Worm (Caenorhabditis elegans) whole organism, L4 larva: ENCODE data around the gene hsp-1.

ENCODE experiments used
- D1046.2 ChIP-seq: fragments of 200-800 bp; sonication (Bioruptor generic); IDR thresholded peaks from 2 replicates; pipeline ENCODE4 v1.3.6; 2022; ENCODE audit warnings: missing genetic modification characterization, missing compliant biosample characterization
- F44E2.7 ChIP-seq: fragments of 200-800 bp; sonication (Bioruptor generic); IDR thresholded peaks from 2 replicates; pipeline ENCODE4 v2.1.2; 2022; ENCODE audit warnings: missing genetic modification characterization, missing compliant biosample characterization
- R02D3.7 ChIP-seq: fragments of 150-350 bp; sonication (generic microtip); optimal IDR thresholded peaks from 3 replicates; lab custom pipeline; 2014; ENCODE audit warnings: missing biosample characterization, missing genetic modification characterization
- T26A8.4 ChIP-seq: fragments of 200-800 bp; sonication (Bioruptor generic); IDR thresholded peaks from 2 replicates; pipeline ENCODE4 v1.3.6; 2022; ENCODE audit warnings: missing genetic modification characterization, missing compliant biosample characterization
- Y105C5A.15 ChIP-seq: fragments of 200-800 bp; sonication (Bioruptor generic); IDR thresholded peaks from 2 replicates; pipeline ENCODE4 v1.3.6; 2022; ENCODE audit warnings: missing genetic modification characterization, missing compliant biosample characterization
- Y48G9A.11 ChIP-seq: fragments of 200-800 bp; sonication (Bioruptor generic); IDR thresholded peaks from 2 replicates; pipeline ENCODE4 v1.3.6; 2022; ENCODE audit warnings: missing genetic modification reagents, missing genetic modification characterization, missing compliant biosample characterization
- Y5F2A.4 ChIP-seq: fragments of 200-800 bp; sonication (Bioruptor generic); optimal IDR thresholded peaks from 2 replicates; lab custom pipeline; 2018; ENCODE audit warnings: mild to moderate bottlenecking, missing genetic modification characterization, missing compliant biosample characterization
- aha-1 ChIP-seq: fragments of 150-350 bp; peaks from one replicate; lab custom pipeline; 2014; ENCODE audit warnings: missing biosample characterization, missing genetic modification characterization
- aly-2 ChIP-seq: sonication (generic microtip); optimal IDR thresholded peaks from 2 replicates; lab custom pipeline; 2018; ENCODE audit warnings: missing biosample characterization, missing genetic modification characterization
- ceh-20 ChIP-seq: fragments of 200-800 bp; sonication (Bioruptor generic); IDR thresholded peaks from 2 replicates; pipeline ENCODE4 v1.3.6; 2022; ENCODE audit warnings: missing genetic modification reagents, missing genetic modification characterization, missing compliant biosample characterization
- ceh-32 ChIP-seq: sonication (generic microtip); optimal IDR thresholded peaks from 2 replicates; lab custom pipeline; 2016; ENCODE audit warnings: mild to moderate bottlenecking, missing genetic modification characterization, missing compliant biosample characterization; ENCODE audit not compliant: poor library complexity
- ceh-82 ChIP-seq: sonication (generic microtip); optimal IDR thresholded peaks from 2 replicates; lab custom pipeline; 2017; ENCODE audit warnings: missing biosample characterization, missing genetic modification characterization
- daf-16 ChIP-seq, 3 experiments: sonication (generic microtip); optimal IDR thresholded peaks; 2 replicates each; lab custom pipeline; 2016 to 2017; ENCODE audit warnings: missing genetic modification characterization in 3 of 3, missing genetic modification reagents in 3 of 3, mild to moderate bottlenecking in 2 of 3, missing compliant biosample characterization in 2 of 3, missing biosample characterization in 1 of 3, moderate library complexity in 1 of 3
- dmd-6 ChIP-seq: fragments of 200-800 bp; sonication (Bioruptor generic); IDR thresholded peaks from 2 replicates; pipeline ENCODE4 v1.3.6; 2022; ENCODE audit warnings: missing genetic modification reagents, missing genetic modification characterization, missing compliant biosample characterization
- dmd-8 ChIP-seq: fragments of 200-800 bp; sonication (Bioruptor generic); IDR thresholded peaks from 2 replicates; pipeline ENCODE4 v1.3.6; 2022; ENCODE audit warnings: missing genetic modification characterization, missing compliant biosample characterization
- dmd-9 ChIP-seq: fragments of 200-800 bp; sonication (Bioruptor generic); IDR thresholded peaks from 2 replicates; pipeline ENCODE4 v1.3.6; 2022; ENCODE audit warnings: missing genetic modification reagents, missing genetic modification characterization, missing compliant biosample characterization
- dpl-1 ChIP-seq: fragments of 150-350 bp; optimal IDR thresholded peaks from 2 replicates; lab custom pipeline; 2014; ENCODE audit warnings: missing biosample characterization, missing genetic modification reagents, missing genetic modification characterization
- dve-1 ChIP-seq: sonication (generic microtip); optimal IDR thresholded peaks from 2 replicates; lab custom pipeline; 2017; ENCODE audit warnings: antibody characterized with exemption, mild to moderate bottlenecking, missing genetic modification characterization, missing compliant biosample characterization; ENCODE audit not compliant: insufficient read depth
- egl-27 ChIP-seq: sonication (generic microtip); optimal IDR thresholded peaks from 3 replicates; lab custom pipeline; 2017; ENCODE audit warnings: missing biosample characterization, missing genetic modification reagents, missing genetic modification characterization
- fkh-10 ChIP-seq: fragments of 150-350 bp; optimal IDR thresholded peaks from 2 replicates; lab custom pipeline; 2014; ENCODE audit warnings: missing biosample characterization, missing genetic modification reagents, missing genetic modification characterization
- fos-1 ChIP-seq: fragments of 150-350 bp; optimal IDR thresholded peaks from 2 replicates; lab custom pipeline; 2014; ENCODE audit warnings: missing biosample characterization, missing genetic modification characterization
- hif-1 ChIP-seq, 2 experiments: sonication (generic microtip); optimal IDR thresholded peaks; 2 replicates each; lab custom pipeline; 2016 to 2017; ENCODE audit warnings: missing compliant biosample characterization in 2 of 2, missing genetic modification characterization in 2 of 2, missing genetic modification reagents in 2 of 2, missing genotype in 2 of 2, mild to moderate bottlenecking in 1 of 2
- hlh-30 ChIP-seq: sonication (generic microtip); optimal IDR thresholded peaks from 2 replicates; lab custom pipeline; 2017; ENCODE audit warnings: antibody characterized with exemption, mild to moderate bottlenecking, missing genetic modification characterization, missing compliant biosample characterization; ENCODE audit not compliant: insufficient read depth
- hmg-1.1 ChIP-seq: fragments of 200-800 bp; sonication (Bioruptor generic); IDR thresholded peaks from 2 replicates; pipeline ENCODE4 v1.3.6; 2022; ENCODE audit warnings: missing genetic modification reagents, missing genetic modification characterization, missing compliant biosample characterization
- lin-15B ChIP-seq: fragments of 150-350 bp; sonication (generic microtip); optimal IDR thresholded peaks from 3 replicates; lab custom pipeline; 2014; ENCODE audit warnings: missing biosample characterization, missing genetic modification characterization
- lin-29 ChIP-seq: fragments of 200-800 bp; sonication (Bioruptor generic); IDR thresholded peaks from 2 replicates; pipeline ENCODE4 v1.3.6; 2022; ENCODE audit warnings: missing genetic modification reagents, missing genetic modification characterization, missing compliant biosample characterization
- lin-38 ChIP-seq: fragments of 200-800 bp; sonication (Bioruptor generic); IDR thresholded peaks from 2 replicates; pipeline ENCODE4 v1.3.6; 2022; ENCODE audit warnings: missing genetic modification reagents, missing genetic modification characterization, missing compliant biosample characterization
- lsy-2 ChIP-seq, 2 experiments: fragments of 150-350 bp in 1 of 2; sonication (generic microtip) in 1 of 2; optimal IDR thresholded peaks; 2 replicates each; lab custom pipeline; 2014 to 2017; ENCODE audit warnings: missing biosample characterization in 2 of 2, missing genetic modification characterization in 2 of 2
- madf-9 ChIP-seq: fragments of 200-800 bp; sonication (Bioruptor generic); conservative IDR thresholded peaks from 2 replicates; pipeline ENCODE4 v1.3.6; 2022; ENCODE audit warnings: missing genetic modification reagents, missing genetic modification characterization, missing compliant biosample characterization
- mdl-1 ChIP-seq, 2 experiments: fragments of 150-350 bp in 1 of 2; sonication (generic microtip) in 1 of 2; optimal IDR thresholded peaks; 2 replicates each; lab custom pipeline; 2014 to 2017; ENCODE audit warnings: missing biosample characterization in 2 of 2, missing genetic modification characterization in 2 of 2
- mes-2 ChIP-seq: sonication (generic microtip); optimal IDR thresholded peaks from 2 replicates; lab custom pipeline; 2016; ENCODE audit warnings: missing genotype, mild to moderate bottlenecking, missing genetic modification characterization, missing compliant biosample characterization; ENCODE audit not compliant: poor library complexity, severe bottlenecking
- mxl-2 ChIP-seq: fragments of 200-800 bp; sonication (Bioruptor generic); conservative IDR thresholded peaks from 2 replicates; pipeline ENCODE4 v1.3.6; 2022; ENCODE audit warnings: missing genetic modification reagents, missing genetic modification characterization, missing compliant biosample characterization
- mxl-3 ChIP-seq: fragments of 200-800 bp; sonication (Bioruptor generic); optimal IDR thresholded peaks from 2 replicates; lab custom pipeline; 2018; ENCODE audit warnings: mild to moderate bottlenecking, missing genetic modification characterization, missing compliant biosample characterization
- nhr-10 ChIP-seq: fragments of 150-350 bp; optimal IDR thresholded peaks from 2 replicates; lab custom pipeline; 2014; ENCODE audit warnings: missing biosample characterization, missing genetic modification characterization
- nhr-11 ChIP-seq: fragments of 150-350 bp; optimal IDR thresholded peaks from 2 replicates; lab custom pipeline; 2014; ENCODE audit warnings: missing biosample characterization, missing genetic modification characterization
- nhr-42 ChIP-seq: fragments of 200-800 bp; sonication (Bioruptor generic); IDR thresholded peaks from 2 replicates; pipeline ENCODE4 v1.3.6; 2022; ENCODE audit warnings: missing genetic modification characterization, missing compliant biosample characterization
- nhr-48 ChIP-seq: sonication (generic microtip); optimal IDR thresholded peaks from 2 replicates; lab custom pipeline; 2016; ENCODE audit warnings: mild to moderate bottlenecking, missing genetic modification characterization, missing compliant biosample characterization
- nhr-6 ChIP-seq: fragments of 150-350 bp; optimal IDR thresholded peaks from 2 replicates; lab custom pipeline; 2014; ENCODE audit warnings: missing biosample characterization, missing genetic modification characterization
- nhr-77 ChIP-seq: fragments of 150-350 bp; optimal IDR thresholded peaks from 2 replicates; lab custom pipeline; 2014; ENCODE audit warnings: missing biosample characterization, missing genetic modification characterization
- sdz-12 ChIP-seq: fragments of 200-800 bp; sonication (Bioruptor generic); optimal IDR thresholded peaks from 2 replicates; lab custom pipeline; 2018; ENCODE audit warnings: mild to moderate bottlenecking, missing genetic modification characterization, missing compliant biosample characterization
- spr-3 ChIP-seq: fragments of 200-800 bp; sonication (Bioruptor generic); optimal IDR thresholded peaks from 2 replicates; lab custom pipeline; 2018; ENCODE audit warnings: mild to moderate bottlenecking, missing genetic modification characterization, missing compliant biosample characterization
- tag-97 ChIP-seq: fragments of 200-800 bp; sonication (Bioruptor generic); IDR thresholded peaks from 2 replicates; pipeline ENCODE4 v1.3.6; 2022; ENCODE audit warnings: missing genetic modification characterization, missing compliant biosample characterization
- tra-1 ChIP-seq: fragments of 200-800 bp; sonication (Bioruptor generic); IDR thresholded peaks from 2 replicates; pipeline ENCODE4 v1.3.6; 2022; ENCODE audit warnings: missing genetic modification reagents, missing genetic modification characterization, missing compliant biosample characterization
- unc-130 ChIP-seq: sonication (generic microtip); optimal IDR thresholded peaks from 2 replicates; lab custom pipeline; 2016; ENCODE audit warnings: missing genetic modification reagents, missing genetic modification characterization, missing compliant biosample characterization
- zag-1 ChIP-seq: fragments of 150-350 bp; optimal IDR thresholded peaks from 2 replicates; lab custom pipeline; 2014; ENCODE audit warnings: missing biosample characterization, missing genetic modification characterization
- zip-11 ChIP-seq: fragments of 200-800 bp; sonication (Bioruptor generic); IDR thresholded peaks from 2 replicates; pipeline ENCODE4 v1.3.6; 2022; ENCODE audit warnings: missing genetic modification characterization, missing compliant biosample characterization

hsp-1 gene

DNA sequence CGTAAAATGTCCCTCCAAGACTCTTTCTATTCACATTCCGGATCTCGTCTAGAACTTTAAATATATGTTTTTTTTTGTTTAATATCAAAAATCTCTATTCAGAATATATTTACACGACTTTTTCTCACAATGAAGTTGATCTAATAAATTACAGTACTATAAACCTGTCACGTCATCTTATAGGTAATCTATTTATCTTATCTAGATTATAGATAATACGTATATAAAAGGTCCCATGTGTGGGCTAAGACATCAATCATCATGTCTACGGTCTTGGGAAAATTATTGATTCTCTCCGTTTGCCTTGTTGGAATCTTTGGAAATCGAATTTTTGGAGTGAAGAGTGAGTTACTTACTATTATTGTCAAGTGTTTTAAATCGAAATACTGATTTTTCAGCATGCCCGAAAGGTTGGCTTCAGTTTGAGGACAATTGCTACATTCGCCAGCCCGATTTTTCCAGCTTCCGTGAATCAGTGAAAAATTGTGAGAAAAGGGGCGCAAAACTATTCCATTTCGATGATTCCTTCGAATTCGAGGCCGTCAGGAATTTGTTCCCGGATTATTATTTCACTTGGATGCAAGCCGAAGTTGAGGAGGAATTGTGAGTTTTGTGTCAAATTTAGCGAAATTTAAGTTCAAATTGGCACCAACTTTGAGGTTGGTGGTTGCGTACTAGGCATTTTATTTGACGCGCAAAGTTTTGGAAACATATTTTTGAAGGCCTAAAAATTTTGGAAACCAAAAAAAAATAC, 1.9 kb upstream of the hsp-1 start, which contains the start of gene clec-196:
Gene clec-196, plus strand, starts transcription at position 252 of the 754 bp plus-strand sequence.
- TF ChIP-seq dve-1 (tag; lab: Kevin White, UChicago) (peak; percentile 4), hmg-1.1 (GFP tag; lab: Robert Waterston, UW) (0 out of 2 replicates have a peak, but pooled peaks have one; percentile 22), daf-16 (GFP tag; optimal IDR thresholded peaks at IDR 0.05; lab: Kevin White, UChicago) (no peak), daf-16 (tag; optimal IDR thresholded peaks at IDR 0.05; lab: Kevin White, UChicago) (no peak), mes-2 (peak; percentile 1), lin-38 (GFP tag; lab: Robert Waterston, UW) (peak; percentile 18), aha-1 (peak; percentile 96), dpl-1 (GFP tag; lab: Kevin White, UChicago) (peak; percentile 39), ceh-82 (tag; lab: Kevin White, UChicago) (no peak)

DNA sequence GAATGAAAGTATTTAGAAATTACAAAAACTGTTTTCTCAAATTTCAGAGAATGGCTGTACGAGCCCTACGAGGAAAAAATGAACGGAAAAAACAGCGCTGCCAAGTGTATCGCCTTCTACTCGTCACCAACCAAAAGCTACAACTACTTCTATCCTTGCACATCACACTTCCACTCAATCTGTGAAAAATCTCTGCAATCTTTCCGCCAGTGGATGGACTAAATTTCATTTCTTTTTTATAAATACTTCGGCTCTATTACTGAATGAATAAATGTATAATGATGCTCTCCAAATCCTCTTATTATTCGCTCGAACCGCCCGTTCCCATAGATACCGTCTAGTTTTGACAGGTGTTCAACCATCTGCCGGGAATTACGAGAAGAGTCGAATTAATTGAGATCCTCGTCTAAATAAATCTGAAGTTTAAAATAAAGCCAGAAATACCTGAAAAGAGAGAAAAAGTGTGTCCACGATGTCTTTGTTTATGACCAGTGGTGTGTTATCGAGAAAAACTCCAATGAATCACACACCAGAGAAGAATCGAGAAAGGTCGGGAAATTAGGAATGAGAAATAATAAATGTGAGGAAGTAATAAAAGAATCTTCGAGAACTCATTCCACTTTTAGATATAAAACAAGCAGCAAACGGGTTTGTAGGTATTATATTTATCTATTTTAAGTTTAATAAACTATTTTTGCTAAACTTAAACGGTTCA, 1.1 kb upstream of the hsp-1 start:
- no peak for TF ChIP-seq dpl-1 (GFP tag; lab: Kevin White, UChicago)
- TF ChIP-seq nhr-11, result no peak
- TF ChIP-seq D1046.2 (GFP tag; lab: Robert Waterston, UW), result no peak
- TF ChIP-seq daf-16 (GFP tag; optimal IDR thresholded peaks at IDR 0.05; lab: Kevin White, UChicago), result peak in 1 of 2 experiments; percentile 29
- peak; percentile 74 for TF ChIP-seq daf-16 (tag; optimal IDR thresholded peaks at IDR 0.05; lab: Kevin White, UChicago)
- no peak for TF ChIP-seq nhr-6
- no peak for TF ChIP-seq fos-1 (tag; lab: Kevin White, UChicago)
- TF ChIP-seq mxl-2 (GFP tag; lab: Robert Waterston, UW), result no peak
- no peak for TF ChIP-seq Y5F2A.4 (GFP tag; lab: Kevin White, UChicago)
- TF ChIP-seq R02D3.7 (tag; lab: Kevin White, UChicago), result no peak
- no peak for TF ChIP-seq zip-11 (GFP tag; lab: Robert Waterston, UW)
- no peak for TF ChIP-seq fkh-10 (GFP tag; lab: Kevin White, UChicago)
- no peak for TF ChIP-seq F44E2.7 (GFP tag; lab: Robert Waterston, UW)
- no peak for TF ChIP-seq hif-1 (tag; optimal IDR thresholded peaks at IDR 0.05; lab: Kevin White, UChicago)
- no peak for TF ChIP-seq lin-38 (GFP tag; lab: Robert Waterston, UW)
- peak; percentile 12 for TF ChIP-seq hlh-30 (tag; lab: Kevin White, UChicago)
- no peak for TF ChIP-seq sdz-12
- TF ChIP-seq dmd-6 (GFP tag; lab: Robert Waterston, UW), result no peak
- TF ChIP-seq nhr-48 (tag; lab: Kevin White, UChicago), result no peak
- no peak for TF ChIP-seq tra-1 (GFP tag; lab: Robert Waterston, UW)
- no peak for TF ChIP-seq mdl-1 (tag; optimal IDR thresholded peaks at IDR 0.05; lab: Kevin White, UChicago)
- no peak for TF ChIP-seq egl-27 (tag; lab: Kevin White, UChicago)
- no peak for TF ChIP-seq unc-130 (GFP tag; lab: Kevin White, UChicago)
- no peak for TF ChIP-seq lin-15B
- no peak for TF ChIP-seq tag-97
- TF ChIP-seq lsy-2 (tag; optimal IDR thresholded peaks at IDR 0.05; lab: Kevin White, UChicago), result no peak
- no peak for TF ChIP-seq aly-2
- no peak for TF ChIP-seq ceh-32 (tag; lab: Kevin White, UChicago)
- TF ChIP-seq T26A8.4 (GFP tag; lab: Robert Waterston, UW), result 0 out of 2 replicates have a peak, but pooled peaks have one; percentile 6
- TF ChIP-seq Y48G9A.11, result no peak
- TF ChIP-seq spr-3 (GFP tag; lab: Kevin White, UChicago), result no peak
- no peak for TF ChIP-seq lin-29 (GFP tag; lab: Robert Waterston, UW)
- no peak for TF ChIP-seq ceh-20 (GFP tag; lab: Robert Waterston, UW)
- no peak for TF ChIP-seq nhr-10 (tag; lab: Kevin White, UChicago)
- TF ChIP-seq nhr-42 (GFP tag; lab: Robert Waterston, UW), result no peak
- no peak for TF ChIP-seq zag-1 (tag; lab: Kevin White, UChicago)
- TF ChIP-seq dmd-9, result no peak
- no peak for TF ChIP-seq madf-9 (GFP tag; lab: Robert Waterston, UW)
- 0 out of 2 replicates have a peak, but pooled peaks have one; percentile 37 for TF ChIP-seq Y105C5A.15 (GFP tag; lab: Robert Waterston, UW)
- TF ChIP-seq nhr-77 (tag; lab: Kevin White, UChicago), result no peak
- no peak for TF ChIP-seq dmd-8
- no peak for TF ChIP-seq mxl-3 (GFP tag; lab: Kevin White, UChicago)
